In the genomic region with DNA sequence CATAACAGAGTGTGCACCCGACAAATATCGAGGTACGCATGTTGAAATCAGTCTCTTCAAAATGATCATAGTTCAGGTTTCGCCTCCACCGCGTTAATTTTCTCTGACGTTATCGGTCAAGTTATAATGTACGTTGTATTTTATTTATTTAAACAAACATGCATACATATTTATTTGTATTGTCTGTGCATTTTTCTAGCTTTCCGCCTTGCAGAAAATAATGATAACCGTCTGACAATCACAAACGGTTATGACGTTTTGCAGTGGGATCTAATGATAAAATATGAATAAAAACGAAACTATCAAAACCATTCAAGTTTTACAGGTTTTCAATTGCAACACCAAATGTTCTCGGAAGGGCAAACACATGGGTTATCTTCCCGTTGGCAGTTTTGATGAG, we compare ENCODE assay signal across 1 worm cellular context.
TF ChIP-seq lines count a peak whose summit lies in the region.

No protein-coding gene starts in this region.

TF ChIP-seq in whole organism, L4 larva, 104 proteins besides CTCF, POLR2A, EP300 and RAD21 (continued from another document):
- TF ChIP-seq T20F7.1 (GFP tag; optimal IDR thresholded peaks at IDR 0.05; lab: Kevin White, UChicago) (no peak), nhr-25 (tag; optimal IDR thresholded peaks at IDR 0.05; lab: Kevin White, UChicago; ENCODE audit: borderline replicate concordance, insufficient read depth) (no peak), lsy-2 (tag; optimal IDR thresholded peaks at IDR 0.05; lab: Kevin White, UChicago) (no peak), lin-15B (tag; optimal IDR thresholded peaks at IDR 0.05; lab: Kevin White, UChicago) (no peak), attf-4 (tag; optimal IDR thresholded peaks at IDR 0.05; lab: Kevin White, UChicago) (no peak), nhr-10 (tag; optimal IDR thresholded peaks at IDR 0.05; lab: Kevin White, UChicago) (no peak), nhr-102 (tag; optimal IDR thresholded peaks at IDR 0.05; lab: Kevin White, UChicago) (no peak), T26A8.4 (GFP tag; IDR thresholded peaks at IDR 0.05; lab: Robert Waterston, UW) (no peak), php-3 (GFP tag; IDR thresholded peaks at IDR 0.05; lab: Robert Waterston, UW) (peak; percentile 58; the same call in 1 of the 2 replicates), dmd-9 (GFP tag; IDR thresholded peaks at IDR 0.05; lab: Robert Waterston, UW) (no peak), mep-1 (tag; optimal IDR thresholded peaks at IDR 0.05; lab: Kevin White, UChicago) (no peak), mdt-29 (GFP tag; IDR thresholded peaks at IDR 0.05; lab: Robert Waterston, UW) (no peak), nhr-48 (tag; optimal IDR thresholded peaks at IDR 0.05; lab: Kevin White, UChicago) (peak; percentile 42), hlh-11 (tag; optimal IDR thresholded peaks at IDR 0.05; lab: Kevin White, UChicago) (peak; percentile 48), nhr-28 (tag; optimal IDR thresholded peaks at IDR 0.05; lab: Kevin White, UChicago) (peak; percentile 5), fos-1 (tag; optimal IDR thresholded peaks at IDR 0.05; lab: Kevin White, UChicago) (no peak), lin-1 (GFP tag; IDR thresholded peaks at IDR 0.05; lab: Robert Waterston, UW) (no peak), lim-7 (GFP tag; IDR thresholded peaks at IDR 0.05; lab: Robert Waterston, UW) (no peak), nhr-6 (tag; optimal IDR thresholded peaks at IDR 0.05; lab: Kevin White, UChicago) (peak; percentile 0), dpl-1 (GFP tag; optimal IDR thresholded peaks at IDR 0.05; lab: Kevin White, UChicago) (no peak), Y105C5A.15 (GFP tag; IDR thresholded peaks at IDR 0.05; lab: Robert Waterston, UW) (no peak), ZK337.2 (GFP tag; IDR thresholded peaks at IDR 0.05; lab: Robert Waterston, UW) (no peak), zag-1 (tag; optimal IDR thresholded peaks at IDR 0.05; lab: Kevin White, UChicago) (no peak), F49E8.2 (tag; optimal IDR thresholded peaks at IDR 0.05; lab: Kevin White, UChicago; ENCODE audit: borderline replicate concordance) (no peak), dve-1 (tag; optimal IDR thresholded peaks at IDR 0.05; lab: Kevin White, UChicago; ENCODE audit: insufficient read depth) (peak; percentile 29), jun-1 (tag; optimal IDR thresholded peaks at IDR 0.05; lab: Kevin White, UChicago) (no peak), lin-13 (GFP tag; optimal IDR thresholded peaks at IDR 0.05; lab: Kevin White, UChicago) (no peak), hmg-1.1 (GFP tag; IDR thresholded peaks at IDR 0.05; lab: Robert Waterston, UW) (no peak), aly-2 (tag; optimal IDR thresholded peaks at IDR 0.05; lab: Kevin White, UChicago) (no peak), skn-1 (tag; optimal IDR thresholded peaks at IDR 0.05; lab: Kevin White, UChicago) (no peak), F10B5.3 (tag; optimal IDR thresholded peaks at IDR 0.05; lab: Kevin White, UChicago) (no peak), dmd-6 (GFP tag; IDR thresholded peaks at IDR 0.05; lab: Robert Waterston, UW) (peak; percentile 58), tag-97 (GFP tag; IDR thresholded peaks at IDR 0.05; lab: Robert Waterston, UW) (no peak), unc-39 (tag; optimal IDR thresholded peaks at IDR 0.05; lab: Kevin White, UChicago) (no peak), sdz-12 (GFP tag; optimal IDR thresholded peaks at IDR 0.05; lab: Kevin White, UChicago) (no peak), vab-7 (GFP tag; IDR thresholded peaks at IDR 0.05; lab: Robert Waterston, UW) (no peak), daf-8 (GFP tag; IDR thresholded peaks at IDR 0.05; lab: Robert Waterston, UW) (no peak), ceh-82 (tag; optimal IDR thresholded peaks at IDR 0.05; lab: Kevin White, UChicago) (no peak), arid-1 (GFP tag; conservative IDR thresholded peaks at IDR 0.05; lab: Robert Waterston, UW) (no peak)
TF ChIP-seq in whole organism, L4 larva: peak in this region for 10.
